Fruit fly (Drosophila melanogaster) whole organism: ENCODE results near the gene CG2186.

ENCODE experiments used
- CG8478 ChIP-seq: fragments of >200 bp; optimal IDR thresholded peaks from 2 replicates; lab custom pipeline; 2018; ENCODE audit warnings: inconsistent platforms
- EcR ChIP-seq, 2 experiments: fragments of >200 bp; optimal IDR thresholded peaks; 2 replicates each; lab custom pipeline; 2017; ENCODE audit warnings: missing biosample characterization in 2 of 2, missing genetic modification characterization in 2 of 2, missing genetic modification reagents in 2 of 2
- pan ChIP-seq: fragments of >200 bp; optimal IDR thresholded peaks from 2 replicates; lab custom pipeline; 2017

DNA sequence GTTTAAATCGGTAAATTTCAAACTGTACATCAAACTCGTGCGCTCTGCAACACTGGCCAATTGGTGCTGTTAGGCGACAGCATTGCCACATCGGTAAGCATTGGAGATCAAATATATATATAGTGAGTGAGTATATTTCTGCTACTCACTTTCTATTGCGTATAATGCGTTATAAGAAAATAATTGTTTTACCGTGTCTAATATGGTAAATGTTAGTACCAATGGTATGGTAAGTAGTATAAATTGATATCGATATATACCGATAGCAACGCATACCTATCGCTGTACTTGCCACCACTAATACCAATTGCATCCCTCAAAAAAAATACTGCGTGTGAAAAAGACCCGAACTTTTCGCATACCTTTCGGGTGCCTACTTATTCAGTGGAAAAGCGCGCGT is at the start of gene CG2186, which contains the start of gene sofe:
- TF ChIP-seq EcR (GFP tag; optimal IDR thresholded peaks at IDR 0.05; lab: Kevin White, UChicago) (no peak), pan (no peak), CG8478 (no peak)
